Fruit fly (Drosophila melanogaster): ENCODE data around the gene gammaSnap2.
A peak's percentile ranks its signal among the peaks of the same experiment; 100 is the strongest.

Gene gammaSnap2

DNA sequence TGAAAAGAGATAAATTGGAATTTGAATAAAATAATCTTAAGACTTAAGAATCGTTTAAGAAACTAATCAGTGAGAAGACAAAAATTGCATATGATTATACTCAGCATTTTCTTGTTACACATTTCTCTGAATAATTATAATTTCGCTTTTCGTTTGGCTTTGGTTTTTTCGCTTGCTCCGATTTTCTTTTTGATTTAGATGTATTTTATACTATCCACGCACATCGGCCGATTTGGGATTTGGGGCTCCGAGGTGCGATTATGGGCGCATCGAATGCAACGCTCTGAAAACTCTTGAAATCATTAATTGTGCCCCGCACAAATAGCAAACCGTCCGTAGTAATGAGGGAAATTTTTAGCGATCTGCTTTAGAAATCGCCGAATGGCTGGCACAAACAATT lies 29.7 kb downstream of the gammaSnap2 start:
- TF ChIP-seq dsx (GFP tag; optimal IDR thresholded peaks at IDR 0.05; ENCODE audit: poor library complexity, severe bottlenecking), result no peak
- no peak for TF ChIP-seq lz (GFP tag; optimal IDR thresholded peaks at IDR 0.05)
- TF ChIP-seq spab (GFP tag; optimal IDR thresholded peaks at IDR 0.05), result no peak
- TF ChIP-seq Hr38 (GFP tag; optimal IDR thresholded peaks at IDR 0.05), result no peak
- no peak for TF ChIP-seq CG32006 (GFP tag; optimal IDR thresholded peaks at IDR 0.05)
- TF ChIP-seq pdm3 (GFP tag; optimal IDR thresholded peaks at IDR 0.05), result no peak
- no peak for TF ChIP-seq Ets96B (tag; optimal IDR thresholded peaks at IDR 0.05)
- no peak for TF ChIP-seq Ets21C (GFP tag; optimal IDR thresholded peaks at IDR 0.05)
- TF ChIP-seq CG16779 (tag; optimal IDR thresholded peaks at IDR 0.05), result no peak
- TF ChIP-seq Eip75B (GFP tag; optimal IDR thresholded peaks at IDR 0.05), result no peak
- TF ChIP-seq fd59A (GFP tag; optimal IDR thresholded peaks at IDR 0.05), result no peak
- TF ChIP-seq CG11762 (GFP tag; optimal IDR thresholded peaks at IDR 0.05; ENCODE audit: insufficient read depth), result no peak
- TF ChIP-seq achi (GFP tag; optimal IDR thresholded peaks at IDR 0.05), result no peak
- no peak for TF ChIP-seq OdsH (GFP tag; optimal IDR thresholded peaks at IDR 0.05)
- no peak for TF ChIP-seq CG1621 (tag; optimal IDR thresholded peaks at IDR 0.05)
- no peak for TF ChIP-seq CG3032 (tag; optimal IDR thresholded peaks at IDR 0.05)

DNA sequence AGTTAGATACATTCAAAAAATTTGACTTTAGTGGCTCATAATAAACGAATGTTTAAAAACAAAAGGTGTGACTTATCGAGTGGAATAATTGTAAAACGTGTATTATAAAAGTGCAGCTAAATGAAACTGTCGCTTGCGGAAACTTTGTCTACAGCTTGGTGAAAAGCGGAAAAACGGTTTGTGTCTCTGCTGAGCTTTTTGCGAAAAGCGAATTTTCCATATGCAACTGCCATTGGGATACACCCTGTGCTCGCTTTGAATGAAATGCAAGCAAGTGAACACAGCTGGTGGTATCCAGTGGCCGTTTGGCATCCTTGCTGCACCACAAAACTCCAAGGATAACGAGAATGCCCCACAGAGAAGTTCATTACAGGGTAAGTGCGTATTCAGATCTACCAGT lies 30.3 kb downstream of the gammaSnap2 start:
- TF ChIP-seq achi (GFP tag; optimal IDR thresholded peaks at IDR 0.05) (no peak), Ets96B (tag; optimal IDR thresholded peaks at IDR 0.05) (no peak), lz (GFP tag; optimal IDR thresholded peaks at IDR 0.05) (no peak), spab (GFP tag; optimal IDR thresholded peaks at IDR 0.05) (no peak)

DNA sequence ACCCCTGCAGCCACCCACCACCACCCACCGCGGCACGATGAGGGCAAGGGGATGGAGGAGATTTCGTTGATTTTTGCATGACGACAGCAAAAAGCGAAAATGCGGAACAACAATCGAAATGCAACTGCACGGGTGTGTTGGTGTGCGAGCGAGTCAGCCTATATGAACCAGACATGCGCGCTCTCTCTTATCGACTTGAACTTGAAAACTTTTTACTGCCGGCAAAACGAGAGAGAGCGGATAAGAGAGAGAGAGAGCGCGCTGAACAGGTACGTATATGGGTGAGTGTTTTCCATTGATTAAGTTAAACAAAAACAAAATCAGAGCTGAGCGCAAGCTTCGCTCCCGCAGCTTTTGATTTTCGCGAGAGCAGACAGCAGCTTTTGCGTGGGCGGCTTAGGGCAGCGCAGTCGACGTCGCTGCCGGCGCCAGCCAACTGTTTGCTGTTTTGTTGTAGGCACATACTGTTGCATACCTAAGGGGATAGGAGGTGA lies 32.0 kb downstream of the gammaSnap2 start:
- TF ChIP-seq fd85E (GFP tag; optimal IDR thresholded peaks at IDR 0.05) (no peak), Hr38 (GFP tag; optimal IDR thresholded peaks at IDR 0.05) (no peak), vri (GFP tag; optimal IDR thresholded peaks at IDR 0.05) (peak; percentile 82), pdm3 (GFP tag; optimal IDR thresholded peaks at IDR 0.05) (no peak), CG8119 (GFP tag; IDR thresholded peaks at IDR 0.05) (no peak; the same call in 1 of the 3 replicates), CG6163 (GFP tag; IDR thresholded peaks at IDR 0.05) (peak; percentile 55), CG6854 (GFP tag; optimal IDR thresholded peaks at IDR 0.05) (peak; percentile 47), CG16779 (tag; optimal IDR thresholded peaks at IDR 0.05) (peak; percentile 33), dac (GFP tag; optimal IDR thresholded peaks at IDR 0.05) (no peak), salr (GFP tag; optimal IDR thresholded peaks at IDR 0.05) (no peak), CG11762 (GFP tag; optimal IDR thresholded peaks at IDR 0.05; ENCODE audit: insufficient read depth) (no peak), CG9139 (GFP tag; optimal IDR thresholded peaks at IDR 0.05) (no peak), topi (GFP tag; optimal IDR thresholded peaks at IDR 0.05) (no peak), svp (GFP tag) (peak; percentile 39), CG11902 (GFP tag; optimal IDR thresholded peaks at IDR 0.05) (no peak), OdsH (GFP tag; optimal IDR thresholded peaks at IDR 0.05) (no peak), CG31627 (GFP tag; optimal IDR thresholded peaks at IDR 0.05) (no peak), dsx (GFP tag; optimal IDR thresholded peaks at IDR 0.05; ENCODE audit: poor library complexity, severe bottlenecking) (peak; percentile 27), Lpt (GFP tag; optimal IDR thresholded peaks at IDR 0.05) (peak; percentile 2), CG15336 (GFP tag; IDR thresholded peaks at IDR 0.05) (peak; percentile 44; the same call in 1 of the 2 replicates), spab (GFP tag; optimal IDR thresholded peaks at IDR 0.05) (no peak), Sox15 (GFP tag; optimal IDR thresholded peaks at IDR 0.05) (no peak), CG10669 (GFP tag; optimal IDR thresholded peaks at IDR 0.05) (no peak), CG11294 (GFP tag; IDR thresholded peaks at IDR 0.05) (no peak), esn (GFP tag; optimal IDR thresholded peaks at IDR 0.05) (no peak), ss (GFP tag; optimal IDR thresholded peaks at IDR 0.05) (peak; percentile 17 to 41), Ets21C (GFP tag; optimal IDR thresholded peaks at IDR 0.05) (no peak), Sox14 (GFP tag; optimal IDR thresholded peaks at IDR 0.05) (peak; percentile 55), lz (GFP tag; optimal IDR thresholded peaks at IDR 0.05) (no peak), CG3032 (tag; optimal IDR thresholded peaks at IDR 0.05) (no peak), CG8632 (GFP tag; optimal IDR thresholded peaks at IDR 0.05) (no peak), Blimp-1 (GFP tag; optimal IDR thresholded peaks at IDR 0.05) (peak; percentile 75), Eip93F (GFP tag; optimal IDR thresholded peaks at IDR 0.05) (peak; percentile 55), Met (GFP tag; optimal IDR thresholded peaks at IDR 0.05) (no peak), net (GFP tag; optimal IDR thresholded peaks at IDR 0.05) (no peak), eg (GFP tag; IDR thresholded peaks at IDR 0.05) (0 out of 3 replicates have a peak, but pooled peaks have one; percentile 30), Eip78C (GFP tag) (peak; percentile 38), CG1621 (tag; optimal IDR thresholded peaks at IDR 0.05) (no peak), achi (GFP tag; optimal IDR thresholded peaks at IDR 0.05) (no peak), CG6276 (GFP tag; optimal IDR thresholded peaks at IDR 0.05) (no peak), Hr39 (GFP tag; optimal IDR thresholded peaks at IDR 0.05) (no peak)

Data from whole organism, prepupa.